Worm (Caenorhabditis elegans) whole organism, L4 larva: Measurements from ENCODE around the gene Y97E10AR.3.

Experiments
- D1046.2 ChIP-seq: fragments of 200-800 bp; sonication (Bioruptor generic); IDR thresholded peaks from 2 replicates; pipeline ENCODE4 v1.3.6; 2022; ENCODE audit warnings: missing genetic modification characterization, missing compliant biosample characterization
- F49E8.2 ChIP-seq: sonication (generic microtip); optimal IDR thresholded peaks from 2 replicates; lab custom pipeline; 2016; ENCODE audit warnings: missing compliant biosample characterization, mild to moderate bottlenecking, missing genetic modification characterization, borderline replicate concordance
- T26A8.4 ChIP-seq: fragments of 200-800 bp; sonication (Bioruptor generic); IDR thresholded peaks from 2 replicates; pipeline ENCODE4 v1.3.6; 2022; ENCODE audit warnings: missing genetic modification characterization, missing compliant biosample characterization
- Y105C5A.15 ChIP-seq: fragments of 200-800 bp; sonication (Bioruptor generic); IDR thresholded peaks from 2 replicates; pipeline ENCODE4 v1.3.6; 2022; ENCODE audit warnings: missing genetic modification characterization, missing compliant biosample characterization
- Y48G9A.11 ChIP-seq: fragments of 200-800 bp; sonication (Bioruptor generic); IDR thresholded peaks from 2 replicates; pipeline ENCODE4 v1.3.6; 2022; ENCODE audit warnings: missing genetic modification reagents, missing genetic modification characterization, missing compliant biosample characterization
- Y5F2A.4 ChIP-seq: fragments of 200-800 bp; sonication (Bioruptor generic); optimal IDR thresholded peaks from 2 replicates; lab custom pipeline; 2018; ENCODE audit warnings: mild to moderate bottlenecking, missing genetic modification characterization, missing compliant biosample characterization
- Y75B8A.6 ChIP-seq: fragments of 200-800 bp; sonication (Bioruptor generic); IDR thresholded peaks from 2 replicates; pipeline ENCODE4 v1.3.6; 2022; ENCODE audit warnings: missing genetic modification reagents, missing genetic modification characterization, missing compliant biosample characterization
- ZK546.5 ChIP-seq, 2 experiments: sonication (generic microtip); optimal IDR thresholded peaks; 2 replicates each; lab custom pipeline; 2017; ENCODE audit warnings: missing biosample characterization in 2 of 2, missing genetic modification characterization in 2 of 2
- aha-1 ChIP-seq: fragments of 150-350 bp; peaks from one replicate; lab custom pipeline; 2014; ENCODE audit warnings: missing biosample characterization, missing genetic modification characterization
- ama-1 ChIP-seq: fragments of 150-350 bp; optimal IDR thresholded peaks from 2 replicates; lab custom pipeline; 2014; ENCODE audit warnings: inconsistent platforms, mixed read lengths
- ceh-28 ChIP-seq: fragments of 150-350 bp; optimal IDR thresholded peaks from 2 replicates; lab custom pipeline; 2014; ENCODE audit warnings: missing biosample characterization, missing genetic modification reagents, missing genetic modification characterization
- ceh-44 ChIP-seq: fragments of 200-800 bp; sonication (Bioruptor generic); IDR thresholded peaks from 2 replicates; pipeline ENCODE4 v1.3.6; 2022; ENCODE audit warnings: missing genetic modification reagents, missing genetic modification characterization, missing compliant biosample characterization
- ctbp-1 ChIP-seq: fragments of 200-800 bp; sonication (Bioruptor generic); IDR thresholded peaks from 2 replicates; pipeline ENCODE4 v1.3.6; 2022; ENCODE audit warnings: missing genetic modification reagents, missing genetic modification characterization, missing compliant biosample characterization
- daf-16 ChIP-seq, 3 experiments: sonication (generic microtip); optimal IDR thresholded peaks; 2 replicates each; lab custom pipeline; 2016 to 2017; ENCODE audit warnings: missing genetic modification characterization in 3 of 3, missing genetic modification reagents in 3 of 3, mild to moderate bottlenecking in 2 of 3, missing compliant biosample characterization in 2 of 3, missing biosample characterization in 1 of 3, moderate library complexity in 1 of 3
- dmd-6 ChIP-seq: fragments of 200-800 bp; sonication (Bioruptor generic); IDR thresholded peaks from 2 replicates; pipeline ENCODE4 v1.3.6; 2022; ENCODE audit warnings: missing genetic modification reagents, missing genetic modification characterization, missing compliant biosample characterization
- dve-1 ChIP-seq: sonication (generic microtip); optimal IDR thresholded peaks from 2 replicates; lab custom pipeline; 2017; ENCODE audit warnings: antibody characterized with exemption, mild to moderate bottlenecking, missing genetic modification characterization, missing compliant biosample characterization; ENCODE audit not compliant: insufficient read depth
- fos-1 ChIP-seq: fragments of 150-350 bp; optimal IDR thresholded peaks from 2 replicates; lab custom pipeline; 2014; ENCODE audit warnings: missing biosample characterization, missing genetic modification characterization
- hif-1 ChIP-seq, 2 experiments: sonication (generic microtip); optimal IDR thresholded peaks; 2 replicates each; lab custom pipeline; 2016 to 2017; ENCODE audit warnings: missing compliant biosample characterization in 2 of 2, missing genetic modification characterization in 2 of 2, missing genetic modification reagents in 2 of 2, missing genotype in 2 of 2, mild to moderate bottlenecking in 1 of 2
- lin-1 ChIP-seq: fragments of 200-800 bp; sonication (Bioruptor generic); IDR thresholded peaks from 2 replicates; pipeline ENCODE4 v1.3.6; 2022; ENCODE audit warnings: missing genetic modification reagents, missing genetic modification characterization, missing compliant biosample characterization
- lin-15B ChIP-seq: fragments of 150-350 bp; sonication (generic microtip); optimal IDR thresholded peaks from 3 replicates; lab custom pipeline; 2014; ENCODE audit warnings: missing biosample characterization, missing genetic modification characterization
- lin-29 ChIP-seq: fragments of 200-800 bp; sonication (Bioruptor generic); IDR thresholded peaks from 2 replicates; pipeline ENCODE4 v1.3.6; 2022; ENCODE audit warnings: missing genetic modification reagents, missing genetic modification characterization, missing compliant biosample characterization
- lin-38 ChIP-seq: fragments of 200-800 bp; sonication (Bioruptor generic); IDR thresholded peaks from 2 replicates; pipeline ENCODE4 v1.3.6; 2022; ENCODE audit warnings: missing genetic modification reagents, missing genetic modification characterization, missing compliant biosample characterization
- madf-5 ChIP-seq, 2 experiments: fragments of 200-800 bp; sonication (Bioruptor generic); IDR thresholded peaks; 2 replicates each; pipeline ENCODE4 v1.3.6; 2022; ENCODE audit warnings: missing compliant biosample characterization in 2 of 2, missing genetic modification characterization in 2 of 2
- mep-1 ChIP-seq: fragments of 150-350 bp; sonication (generic microtip); optimal IDR thresholded peaks from 3 replicates; lab custom pipeline; 2014; ENCODE audit warnings: missing biosample characterization, missing genetic modification characterization
- mes-2 ChIP-seq: sonication (generic microtip); optimal IDR thresholded peaks from 2 replicates; lab custom pipeline; 2016; ENCODE audit warnings: missing genotype, mild to moderate bottlenecking, missing genetic modification characterization, missing compliant biosample characterization; ENCODE audit not compliant: poor library complexity, severe bottlenecking
- mxl-2 ChIP-seq: fragments of 200-800 bp; sonication (Bioruptor generic); conservative IDR thresholded peaks from 2 replicates; pipeline ENCODE4 v1.3.6; 2022; ENCODE audit warnings: missing genetic modification reagents, missing genetic modification characterization, missing compliant biosample characterization
- nhr-102 ChIP-seq: sonication (generic microtip); optimal IDR thresholded peaks from 2 replicates; lab custom pipeline; 2016; ENCODE audit warnings: mild to moderate bottlenecking, missing genetic modification characterization, moderate library complexity, missing compliant biosample characterization
- nhr-41 ChIP-seq: fragments of 200-800 bp; sonication (Bioruptor generic); IDR thresholded peaks from 2 replicates; pipeline ENCODE4 v1.3.6; 2022; ENCODE audit warnings: missing genetic modification reagents, missing genetic modification characterization, missing compliant biosample characterization
- pha-4 ChIP-seq, 2 experiments: fragments of 150-350 bp in 1 of 2; fragments of 200-800 bp in 1 of 2; sonication (Bioruptor generic) in 1 of 2; IDR thresholded peaks in 1 of 2; optimal IDR thresholded peaks in 1 of 2; 2 replicates each; pipeline versions ENCODE4 v1.3.6 to Lab custom; 2014 to 2022; ENCODE audit warnings: missing genetic modification characterization in 2 of 2, missing genetic modification reagents in 2 of 2, missing biosample characterization in 1 of 2, missing compliant biosample characterization in 1 of 2
- spr-1 ChIP-seq: sonication (generic microtip); optimal IDR thresholded peaks from 2 replicates; lab custom pipeline; 2016; ENCODE audit warnings: mild to moderate bottlenecking, missing genetic modification characterization, missing compliant biosample characterization
- unc-130 ChIP-seq: sonication (generic microtip); optimal IDR thresholded peaks from 2 replicates; lab custom pipeline; 2016; ENCODE audit warnings: missing genetic modification reagents, missing genetic modification characterization, missing compliant biosample characterization
- unc-39 ChIP-seq: sonication (generic microtip); optimal IDR thresholded peaks from 2 replicates; lab custom pipeline; 2017; ENCODE audit warnings: missing biosample characterization, missing genetic modification characterization
- vab-7 ChIP-seq: fragments of 200-800 bp; sonication (Bioruptor generic); IDR thresholded peaks from 2 replicates; pipeline ENCODE4 v1.3.6; 2022; ENCODE audit warnings: missing genetic modification reagents, missing genetic modification characterization, missing compliant biosample characterization
- zip-11 ChIP-seq: fragments of 200-800 bp; sonication (Bioruptor generic); IDR thresholded peaks from 2 replicates; pipeline ENCODE4 v1.3.6; 2022; ENCODE audit warnings: missing genetic modification characterization, missing compliant biosample characterization
- ztf-7 ChIP-seq: fragments of 150-350 bp; optimal IDR thresholded peaks from 2 replicates; lab custom pipeline; 2014; ENCODE audit warnings: missing biosample characterization, missing genetic modification characterization

The Y97E10AR.3 gene

ce11 chrV:8013901-8014388 is 6.6 kb upstream of the Y97E10AR.3 start, which contains the start of gene Y97E10AR.6 (continued):
- peak; percentile 23 for TF ChIP-seq ztf-7 (tag; lab: Kevin White, UChicago)
- TF ChIP-seq pha-4 (GFP tag; IDR thresholded peaks at IDR 0.05; lab: Robert Waterston, UW), result no peak
- peak; percentile 16 for TF ChIP-seq pha-4 (tag; optimal IDR thresholded peaks at IDR 0.05; lab: Kevin White, UChicago)
- TF ChIP-seq daf-16 (GFP tag; optimal IDR thresholded peaks at IDR 0.05; lab: Kevin White, UChicago), result no peak
- peak; percentile 25 for TF ChIP-seq daf-16 (tag; optimal IDR thresholded peaks at IDR 0.05; lab: Kevin White, UChicago)
- TF ChIP-seq, all 104 proteins: peak for 20

ce11 chrV:8012032-8012431 is 4.7 kb upstream of the Y97E10AR.3 start, which contains the start of gene rpb-9:
rpb-9 (minus strand) TSS chrV:8012345.
- peak; percentile 53; the same call in 1 of the 2 replicates for TF ChIP-seq lin-1
- TF ChIP-seq lin-38 (GFP tag; lab: Robert Waterston, UW), result peak; percentile 39
- no peak for TF ChIP-seq D1046.2
- no peak for TF ChIP-seq unc-39 (tag; lab: Kevin White, UChicago)
- TF ChIP-seq mes-2 (tag; lab: Kevin White, UChicago), result peak; percentile 35
- TF ChIP-seq vab-7 (GFP tag; lab: Robert Waterston, UW), result no peak
- peak; percentile 8 for TF ChIP-seq F49E8.2 (tag; lab: Kevin White, UChicago)
- TF ChIP-seq ama-1, result peak; percentile 57
- TF ChIP-seq daf-16 (GFP tag; optimal IDR thresholded peaks at IDR 0.05; lab: Kevin White, UChicago), result no peak
- TF ChIP-seq daf-16 (tag; optimal IDR thresholded peaks at IDR 0.05; lab: Kevin White, UChicago), result peak; percentile 3
- peak; percentile 1 for TF ChIP-seq dve-1 (tag; lab: Kevin White, UChicago)
- TF ChIP-seq lin-29, result no peak
- peak; percentile 43; the same call in 1 of the 2 replicates for TF ChIP-seq T26A8.4 (GFP tag; lab: Robert Waterston, UW)
- no peak for TF ChIP-seq hif-1 (tag; optimal IDR thresholded peaks at IDR 0.05; lab: Kevin White, UChicago)
- TF ChIP-seq ZK546.5 (tag; optimal IDR thresholded peaks at IDR 0.05; lab: Kevin White, UChicago), result no peak
- TF ChIP-seq nhr-102, result peak; percentile 4
- no peak for TF ChIP-seq madf-5 (GFP tag; IDR thresholded peaks at IDR 0.05; lab: Robert Waterston, UW)

ce11 chrV:8010846-8011245 is 3.5 kb upstream of the Y97E10AR.3 start, which contains the start of gene lmtr-2:
lmtr-2 (minus strand) TSS chrV:8011106.
- TF ChIP-seq ctbp-1 (no peak), ama-1 (peak; percentile 74), aha-1 (tag; lab: Kevin White, UChicago) (peak; percentile 88), daf-16 (GFP tag; optimal IDR thresholded peaks at IDR 0.05; lab: Kevin White, UChicago) (no peak), daf-16 (tag; optimal IDR thresholded peaks at IDR 0.05; lab: Kevin White, UChicago) (peak; percentile 29)

- TF ChIP-seq mes-2 (tag; lab: Kevin White, UChicago) (peak; percentile 7), zip-11 (GFP tag; lab: Robert Waterston, UW) (no peak), lin-15B (tag; lab: Kevin White, UChicago) (no peak), mxl-2 (GFP tag; lab: Robert Waterston, UW) (no peak), hif-1 (tag; optimal IDR thresholded peaks at IDR 0.05; lab: Kevin White, UChicago) (no peak), nhr-41 (no peak), mep-1 (tag; lab: Kevin White, UChicago) (peak; percentile 26)
- TF ChIP-seq, all 104 proteins: peak for 2
Observed at ce11 chrV:8010103-8010502, 2.8 kb upstream of the Y97E10AR.3 start, which contains the start of gene Y97E10AR.4. Y97E10AR.4 (minus strand) TSS chrV:8010233.

- TF ChIP-seq dve-1 (tag; lab: Kevin White, UChicago), result no peak
- no peak for TF ChIP-seq ceh-28 (tag; lab: Kevin White, UChicago)
- no peak for TF ChIP-seq Y105C5A.15
- TF ChIP-seq Y5F2A.4, result no peak
- no peak for TF ChIP-seq mes-2 (tag; lab: Kevin White, UChicago)
- TF ChIP-seq spr-1 (tag; lab: Kevin White, UChicago), result no peak
- no peak for TF ChIP-seq lin-1
- no peak for TF ChIP-seq Y75B8A.6 (GFP tag; lab: Robert Waterston, UW)
- TF ChIP-seq dmd-6 (GFP tag; lab: Robert Waterston, UW), result no peak
- TF ChIP-seq F49E8.2 (tag; lab: Kevin White, UChicago), result no peak
- TF ChIP-seq Y48G9A.11 (GFP tag; lab: Robert Waterston, UW), result no peak
- no peak for TF ChIP-seq unc-130
- TF ChIP-seq daf-16 (GFP tag; optimal IDR thresholded peaks at IDR 0.05; lab: Kevin White, UChicago), result no peak
- TF ChIP-seq daf-16 (tag; optimal IDR thresholded peaks at IDR 0.05; lab: Kevin White, UChicago), result no peak
- no peak for TF ChIP-seq fos-1 (tag; lab: Kevin White, UChicago)
- no peak for TF ChIP-seq madf-5 (GFP tag; IDR thresholded peaks at IDR 0.05; lab: Robert Waterston, UW)
- TF ChIP-seq ceh-44, result no peak
Observed at ce11 chrV:8005000-8005399, 2.3 kb downstream of the Y97E10AR.3 start, which contains the start of gene Y97E10AR.8. Y97E10AR.8 (plus strand) TSS chrV:8005300.
